Worm (Caenorhabditis elegans): ENCODE measurements around the gene cey-1.

DNA sequence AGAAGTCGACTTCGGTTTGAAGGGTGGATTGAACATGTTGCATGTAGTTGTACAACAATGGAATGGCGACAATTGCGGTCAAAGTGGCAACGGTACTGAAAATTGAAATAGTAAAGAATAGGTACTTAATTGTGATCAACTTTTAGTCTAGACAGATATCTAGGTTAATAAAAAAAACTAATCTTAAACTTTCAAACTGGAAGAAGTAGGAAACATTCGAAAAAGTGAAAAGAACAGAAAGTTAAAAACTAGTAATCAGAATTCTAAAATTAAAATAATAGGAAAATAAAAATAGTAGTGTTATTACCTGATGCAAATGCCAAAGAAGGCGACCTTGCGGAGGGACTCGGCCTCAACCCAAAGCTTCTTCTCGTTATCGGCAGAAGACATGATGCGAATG, 24.6 kb downstream of the cey-1 start:
- no peak for TF ChIP-seq unc-62 (GFP tag; optimal IDR thresholded peaks at IDR 0.05)
- TF ChIP-seq hmg-1.2 (GFP tag; IDR thresholded peaks at IDR 0.05) = no peak
- no peak for TF ChIP-seq pha-4 (tag; optimal IDR thresholded peaks at IDR 0.05)
- no peak for TF ChIP-seq chd-7 (tag; optimal IDR thresholded peaks at IDR 0.05)
- no peak for TF ChIP-seq Y56A3A.18 (GFP tag; IDR thresholded peaks at IDR 0.05)
